Fruit fly (Drosophila melanogaster): ENCODE measurements around the gene CG42245.
A peak's percentile ranks its signal among the peaks of the same experiment; 100 is the strongest.

CG42245 gene

dm6 chr3L:2631406-2631805 lies at the start of gene CG42245, which contains the start of gene MEP-1 (continued):
- TF ChIP-seq CG8089 (GFP tag; optimal IDR thresholded peaks at IDR 0.05) (peak; percentile 6), ham (GFP tag; IDR thresholded peaks at IDR 0.05) (no peak), MESR4 (GFP tag; optimal IDR thresholded peaks at IDR 0.05) (peak; percentile 46), br (optimal IDR thresholded peaks at IDR 0.05) (no peak), pnt (GFP tag; optimal IDR thresholded peaks at IDR 0.05) (no peak), Mad (GFP tag; optimal IDR thresholded peaks at IDR 0.05) (peak; percentile 54), Atf-2 (GFP tag; optimal IDR thresholded peaks at IDR 0.05) (peak; percentile 14), Atf6 (GFP tag; IDR thresholded peaks at IDR 0.05) (no peak), pum (GFP tag; optimal IDR thresholded peaks at IDR 0.05) (peak; percentile 37), CG12942 (GFP tag; optimal IDR thresholded peaks at IDR 0.05) (peak; percentile 57), Hmr (GFP tag; optimal IDR thresholded peaks at IDR 0.05) (peak; percentile 31), CrebB (tag; optimal IDR thresholded peaks at IDR 0.05) (no peak), hkb (optimal IDR thresholded peaks at IDR 0.05) (no peak), hkb (GFP tag; IDR thresholded peaks at IDR 0.05) (no peak), maf-S (GFP tag; optimal IDR thresholded peaks at IDR 0.05) (peak; percentile 32), HmgZ (tag; optimal IDR thresholded peaks at IDR 0.05) (peak; percentile 58), sqz (GFP tag; optimal IDR thresholded peaks at IDR 0.05) (no peak), Eip74EF (GFP tag; optimal IDR thresholded peaks at IDR 0.05) (no peak), CG2712 (tag; optimal IDR thresholded peaks at IDR 0.05) (peak; percentile 63), ATbp (GFP tag; optimal IDR thresholded peaks at IDR 0.05) (peak; percentile 19), CG16813 (GFP tag; IDR thresholded peaks at IDR 0.05; ENCODE audit: partially characterized antibody) (peak; percentile 62), CG14710 (tag; optimal IDR thresholded peaks at IDR 0.05) (peak; percentile 80), CG11695 (GFP tag; IDR thresholded peaks at IDR 0.05) (no peak), ap (GFP tag; IDR thresholded peaks at IDR 0.05) (no peak), ac (GFP tag; optimal IDR thresholded peaks at IDR 0.05) (no peak), ranshi (GFP tag; IDR thresholded peaks at IDR 0.05) (no peak), unc-4 (GFP tag; IDR thresholded peaks at IDR 0.05; ENCODE audit: partially characterized antibody) (peak; percentile 67), Max (GFP tag; optimal IDR thresholded peaks at IDR 0.05) (peak; percentile 69), CG10321 (GFP tag; IDR thresholded peaks at IDR 0.05) (no peak), CG12391 (tag; optimal IDR thresholded peaks at IDR 0.05) (peak; percentile 70), D19A (tag; optimal IDR thresholded peaks at IDR 0.05) (peak; percentile 27), gsb (GFP tag; IDR thresholded peaks at IDR 0.05) (no peak), CG18476 (GFP tag; optimal IDR thresholded peaks at IDR 0.05) (peak; percentile 42), CG2889 (GFP tag; IDR thresholded peaks at IDR 0.05) (no peak), D19B (GFP tag; optimal IDR thresholded peaks at IDR 0.05) (no peak), inv (GFP tag; IDR thresholded peaks at IDR 0.05; ENCODE audit: partially characterized antibody) (peak; percentile 43; the same call in 1 of the 2 replicates), Xrp1 (GFP tag; IDR thresholded peaks at IDR 0.05) (peak; percentile 41; the same call in 1 of the 2 replicates), nmo (GFP tag; optimal IDR thresholded peaks at IDR 0.05) (peak; percentile 62), scrt (GFP tag; optimal IDR thresholded peaks at IDR 0.05) (peak; percentile 2), CG3281 (GFP tag; optimal IDR thresholded peaks at IDR 0.05) (peak; percentile 10), amos (GFP tag; IDR thresholded peaks at IDR 0.05; ENCODE audit: partially characterized antibody) (peak; percentile 68), sens (GFP tag) (peak; percentile 92), HmgD (GFP tag; optimal IDR thresholded peaks at IDR 0.05) (no peak), CG7928 (GFP tag; optimal IDR thresholded peaks at IDR 0.05) (no peak), Sox102F (GFP tag; optimal IDR thresholded peaks at IDR 0.05) (peak; percentile 40), Mes4 (GFP tag; optimal IDR thresholded peaks at IDR 0.05) (peak; percentile 49), Hr3 (GFP tag; optimal IDR thresholded peaks at IDR 0.05) (peak; percentile 20), CG17186 (GFP tag; optimal IDR thresholded peaks at IDR 0.05) (peak; percentile 65), CG8290 (GFP tag; optimal IDR thresholded peaks at IDR 0.05) (peak; percentile 54), CG8290 (tag; optimal IDR thresholded peaks at IDR 0.05) (peak in 1 of 2 experiments; percentile 9), kni (GFP tag; optimal IDR thresholded peaks at IDR 0.05) (no peak), CG9609 (GFP tag; optimal IDR thresholded peaks at IDR 0.05) (peak; percentile 17)
